Fruit fly (Drosophila melanogaster): ENCODE data around the gene Tgs1.
A peak's percentile ranks its signal among the peaks of the same experiment; 100 is the strongest.

Tgs1 gene

dm6 chr3R:18279494-18279893, 24.2 kb downstream of the Tgs1 start, which contains the start of gene CG7142 (continued):
- no peak for TF ChIP-seq CG9609 (GFP tag; optimal IDR thresholded peaks at IDR 0.05)
- TF ChIP-seq Med (GFP tag) = peak; percentile 63
- TF ChIP-seq en (GFP tag; optimal IDR thresholded peaks at IDR 0.05) = no peak
- TF ChIP-seq CG11247 (GFP tag; IDR thresholded peaks at IDR 0.05) = no peak
- no peak for TF ChIP-seq Hr3 (GFP tag; optimal IDR thresholded peaks at IDR 0.05)
- no peak for TF ChIP-seq CG10366 (GFP tag; IDR thresholded peaks at IDR 0.05)
- TF ChIP-seq CoRest (tag; optimal IDR thresholded peaks at IDR 0.05) = no peak
- TF ChIP-seq CG2120 (GFP tag; optimal IDR thresholded peaks at IDR 0.05) = peak; percentile 45
- TF ChIP-seq CG12155 (GFP tag; optimal IDR thresholded peaks at IDR 0.05) = peak; percentile 7
- peak; percentile 18 for TF ChIP-seq cwo (GFP tag; optimal IDR thresholded peaks at IDR 0.05)
- no peak for TF ChIP-seq ci (GFP tag; IDR thresholded peaks at IDR 0.05)
- no peak for TF ChIP-seq cad (GFP tag; optimal IDR thresholded peaks at IDR 0.05)
- no peak for TF ChIP-seq Ssrp (tag; optimal IDR thresholded peaks at IDR 0.05)
- TF ChIP-seq maf-S (GFP tag; optimal IDR thresholded peaks at IDR 0.05) = no peak
- no peak for TF ChIP-seq fu2 (GFP tag; optimal IDR thresholded peaks at IDR 0.05)
- TF ChIP-seq grn (GFP tag; optimal IDR thresholded peaks at IDR 0.05) = peak; percentile 14
- TF ChIP-seq exex (tag; optimal IDR thresholded peaks at IDR 0.05) = peak; percentile 56
- TF ChIP-seq zen (tag; optimal IDR thresholded peaks at IDR 0.05) = no peak
- TF ChIP-seq CG18599 (GFP tag; optimal IDR thresholded peaks at IDR 0.05) = peak; percentile 76
- peak; percentile 1 for TF ChIP-seq Nf-YC (tag; optimal IDR thresholded peaks at IDR 0.05)

- TF ChIP-seq CG15073 (GFP tag; optimal IDR thresholded peaks at IDR 0.05) (no peak), Myb (GFP tag; optimal IDR thresholded peaks at IDR 0.05) (no peak), rib (GFP tag; IDR thresholded peaks at IDR 0.05) (no peak), sd (tag; optimal IDR thresholded peaks at IDR 0.05) (peak; percentile 62), mirr (GFP tag; optimal IDR thresholded peaks at IDR 0.05) (peak; percentile 2), exex (tag; optimal IDR thresholded peaks at IDR 0.05) (peak; percentile 40), vvl (GFP tag; IDR thresholded peaks at IDR 0.05) (no peak), zen2 (GFP tag; IDR thresholded peaks at IDR 0.05; ENCODE audit: partially characterized antibody) (no peak), gro (GFP tag; optimal IDR thresholded peaks at IDR 0.05) (peak; percentile 7)
Measured at dm6 chr3R:18280133-18280532, 24.8 kb downstream of the Tgs1 start.

dm6 chr3R:18280866-18281473, 25.6 kb downstream of the Tgs1 start:
- TF ChIP-seq grn (GFP tag; optimal IDR thresholded peaks at IDR 0.05) (peak; percentile 64), CG15479 (GFP tag; optimal IDR thresholded peaks at IDR 0.05) (peak; percentile 99), Taf1 (GFP tag; IDR thresholded peaks at IDR 0.05) (no peak), CG9817 (tag; optimal IDR thresholded peaks at IDR 0.05) (no peak), Myb (GFP tag; optimal IDR thresholded peaks at IDR 0.05) (no peak), C15 (GFP tag; IDR thresholded peaks at IDR 0.05) (no peak), exex (tag; optimal IDR thresholded peaks at IDR 0.05) (peak; percentile 66), sug (tag; optimal IDR thresholded peaks at IDR 0.05) (peak; percentile 72), Aef1 (GFP tag; IDR thresholded peaks at IDR 0.05) (no peak), chinmo (GFP tag; IDR thresholded peaks at IDR 0.05; ENCODE audit: partially characterized antibody) (0 out of 4 replicates have a peak, but pooled peaks have one; percentile 11), zfh2 (GFP tag; optimal IDR thresholded peaks at IDR 0.05) (no peak), Hsf (GFP tag; optimal IDR thresholded peaks at IDR 0.05) (no peak), cwo (GFP tag; optimal IDR thresholded peaks at IDR 0.05) (peak; percentile 71), CG10209 (GFP tag; optimal IDR thresholded peaks at IDR 0.05) (no peak), mirr (GFP tag; optimal IDR thresholded peaks at IDR 0.05) (peak; percentile 26), Pdp1 (GFP tag; optimal IDR thresholded peaks at IDR 0.05) (peak in 1 of 2 experiments; percentile 14)
